Fruit fly (Drosophila melanogaster) whole organism, adult: ENCODE measurements around the gene CG10097.
A peak's percentile ranks its signal among the peaks of the same experiment; 100 is the strongest.

Source experiments
- CG11617 ChIP-seq: fragments of 200-800 bp; sonication (Bioruptor generic); optimal IDR thresholded peaks from 2 replicates; lab custom pipeline; 2017; ENCODE audit warnings: mild to moderate bottlenecking, missing biosample characterization, missing genetic modification reagents, missing genetic modification characterization
- CG12768 ChIP-seq: fragments of 200-800 bp; sonication (Bioruptor generic); optimal IDR thresholded peaks from 2 replicates; lab custom pipeline; 2017; ENCODE audit warnings: missing biosample characterization, missing genetic modification characterization, mild to moderate bottlenecking, moderate library complexity, missing genetic modification reagents
- CG14711 ChIP-seq: fragments of 200-800 bp; sonication (Bioruptor generic); optimal IDR thresholded peaks from 2 replicates; lab custom pipeline; 2018; ENCODE audit warnings: missing biosample characterization, mild to moderate bottlenecking, missing genetic modification characterization, moderate library complexity
- CG1620 ChIP-seq: fragments of 200-800 bp; sonication (Bioruptor generic); optimal IDR thresholded peaks from 2 replicates; lab custom pipeline; 2016; ENCODE audit warnings: missing biosample characterization, missing genetic modification characterization
- CG33017 ChIP-seq: fragments of 200-800 bp; sonication (Bioruptor generic); optimal IDR thresholded peaks from 2 replicates; lab custom pipeline; 2018; ENCODE audit warnings: missing biosample characterization, mild to moderate bottlenecking, missing genetic modification characterization, moderate library complexity
- CG5204 ChIP-seq: fragments of 200-800 bp; sonication (Bioruptor generic); optimal IDR thresholded peaks from 2 replicates; lab custom pipeline; 2016; ENCODE audit warnings: missing biosample characterization, missing genetic modification characterization
- CG7045 ChIP-seq: fragments of 200-800 bp; sonication (Bioruptor generic); optimal IDR thresholded peaks from 2 replicates; lab custom pipeline; 2017; ENCODE audit warnings: missing biosample characterization, mild to moderate bottlenecking, missing genetic modification characterization
- CG7101 ChIP-seq: fragments of 200-800 bp; sonication (Bioruptor generic); optimal IDR thresholded peaks from 2 replicates; lab custom pipeline; 2018; ENCODE audit warnings: missing biosample characterization, mild to moderate bottlenecking, missing genetic modification characterization, moderate library complexity
- Clk ChIP-seq: fragments of 200-800 bp; sonication (Bioruptor generic); optimal IDR thresholded peaks from 2 replicates; lab custom pipeline; 2017; ENCODE audit warnings: missing biosample characterization, missing genetic modification characterization
- Crg-1 ChIP-seq: fragments of 200-800 bp; sonication (Bioruptor generic); optimal IDR thresholded peaks from 2 replicates; lab custom pipeline; 2016; ENCODE audit warnings: missing biosample characterization, missing genetic modification characterization
- Hr96 ChIP-seq: fragments of 200-800 bp; sonication (Bioruptor generic); optimal IDR thresholded peaks from 2 replicates; lab custom pipeline; 2016; ENCODE audit warnings: missing biosample characterization, missing genetic modification characterization
- Mnt ChIP-seq: fragments of 200-800 bp; sonication (Bioruptor generic); optimal IDR thresholded peaks from 2 replicates; lab custom pipeline; 2016; ENCODE audit warnings: missing biosample characterization, mild to moderate bottlenecking, missing genetic modification characterization
- bab1 ChIP-seq: fragments of 200-800 bp; sonication (Bioruptor generic); optimal IDR thresholded peaks from 3 replicates; lab custom pipeline; 2019; ENCODE audit warnings: missing biosample characterization, mild to moderate bottlenecking, missing genetic modification characterization, moderate library complexity
- cic ChIP-seq: fragments of 200-800 bp; sonication (Bioruptor generic); optimal IDR thresholded peaks from 2 replicates; lab custom pipeline; 2017; ENCODE audit warnings: missing biosample characterization, mild to moderate bottlenecking, missing genetic modification characterization, moderate library complexity
- cnc ChIP-seq, 2 experiments: fragments of >200 bp; optimal IDR thresholded peaks; 2 replicates each; lab custom pipeline; 2017
- kay ChIP-seq: fragments of 200-800 bp; sonication (Bioruptor generic); peaks from one replicate; lab custom pipeline; 2016; ENCODE audit warnings: missing biosample characterization, missing genetic modification characterization, borderline replicate concordance
- ovo ChIP-seq: fragments of 200-800 bp; sonication (Bioruptor generic); optimal IDR thresholded peaks from 2 replicates; lab custom pipeline; 2016; ENCODE audit warnings: missing biosample characterization, missing genetic modification characterization
- pad ChIP-seq: fragments of 200-800 bp; sonication (Bioruptor generic); optimal IDR thresholded peaks from 3 replicates; lab custom pipeline; 2017; ENCODE audit warnings: missing biosample characterization, missing genetic modification characterization, mild to moderate bottlenecking, moderate library complexity, missing genetic modification reagents
- tj ChIP-seq: fragments of 200-800 bp; sonication (Bioruptor generic); optimal IDR thresholded peaks from 3 replicates; lab custom pipeline; 2017; ENCODE audit warnings: missing biosample characterization, mild to moderate bottlenecking, missing genetic modification characterization, moderate library complexity
- toe ChIP-seq: fragments of 200-800 bp; sonication (Bioruptor generic); optimal IDR thresholded peaks from 2 replicates; lab custom pipeline; 2016; ENCODE audit warnings: missing biosample characterization, missing genetic modification characterization

The CG10097 gene

dm6 chr3R:12402935-12403334, 7.2 kb upstream of the CG10097 start:
- TF ChIP-seq CG14711 (tag; lab: Kevin White, UChicago) (peak; percentile 96), CG12768 (GFP tag; lab: Kevin White, UChicago) (peak; percentile 98), CG7101 (tag; lab: Kevin White, UChicago) (peak; percentile 99), kay (peak; percentile 99), Crg-1 (GFP tag; lab: Kevin White, UChicago) (peak; percentile 85), ovo (GFP tag; lab: Kevin White, UChicago) (peak; percentile 86), CG33017 (tag; lab: Kevin White, UChicago) (peak; percentile 99), CG7045 (GFP tag; lab: Kevin White, UChicago) (peak; percentile 100), Mnt (GFP tag; lab: Kevin White, UChicago) (peak; percentile 91), CG1620 (GFP tag; lab: Kevin White, UChicago) (peak; percentile 86), CG11617 (peak; percentile 97), Hr96 (GFP tag; lab: Kevin White, UChicago) (peak; percentile 96), Clk (GFP tag; lab: Kevin White, UChicago) (peak; percentile 95), cic (peak; percentile 88), cnc (optimal IDR thresholded peaks at IDR 0.05; lab: Kevin White, UChicago) (no peak), toe (GFP tag; lab: Kevin White, UChicago) (peak; percentile 96), CG5204 (peak; percentile 96), pad (GFP tag; lab: Kevin White, UChicago) (peak; percentile 87), tj (GFP tag; lab: Kevin White, UChicago) (peak; percentile 79), bab1 (GFP tag; lab: Kevin White, UChicago) (peak; percentile 98)

- TF ChIP-seq cic (peak; percentile 30), CG1620 (GFP tag; lab: Kevin White, UChicago) (no peak), CG11617 (peak; percentile 26), CG14711 (tag; lab: Kevin White, UChicago) (peak; percentile 5), Mnt (GFP tag; lab: Kevin White, UChicago) (peak; percentile 32), Hr96 (GFP tag; lab: Kevin White, UChicago) (no peak), bab1 (GFP tag; lab: Kevin White, UChicago) (peak; percentile 10), CG7101 (tag; lab: Kevin White, UChicago) (peak; percentile 15), CG5204 (no peak), CG7045 (GFP tag; lab: Kevin White, UChicago) (peak; percentile 46), CG33017 (tag; lab: Kevin White, UChicago) (peak; percentile 6), CG12768 (GFP tag; lab: Kevin White, UChicago) (peak; percentile 44), kay (no peak), cnc (optimal IDR thresholded peaks at IDR 0.05; lab: Kevin White, UChicago) (no peak), tj (GFP tag; lab: Kevin White, UChicago) (no peak), pad (GFP tag; lab: Kevin White, UChicago) (no peak)
Measured at dm6 chr3R:12401672-12402296, 6.0 kb upstream of the CG10097 start, which contains the start of gene DNAlig3. DNAlig3 (minus strand) TSS chr3R:12401839.

dm6 chr3R:12398620-12399247, 3.0 kb upstream of the CG10097 start, which contains the start of gene Cyp9f3:
Cyp9f3 (minus strand) TSS chr3R:12398929.
- TF ChIP-seq CG11617 (no peak), cic (peak; percentile 25), pad (GFP tag; lab: Kevin White, UChicago) (peak; percentile 45)

- TF ChIP-seq cic (no peak), cnc (optimal IDR thresholded peaks at IDR 0.05; lab: Kevin White, UChicago) (no peak), CG7045 (GFP tag; lab: Kevin White, UChicago) (peak; percentile 49), Hr96 (GFP tag; lab: Kevin White, UChicago) (no peak), CG14711 (tag; lab: Kevin White, UChicago) (peak; percentile 7), CG12768 (GFP tag; lab: Kevin White, UChicago) (no peak), kay (peak; percentile 88)
Measured at dm6 chr3R:12398054-12398453, 2.3 kb upstream of the CG10097 start.

- TF ChIP-seq CG11617 = no peak
- TF ChIP-seq toe (GFP tag; lab: Kevin White, UChicago) = no peak
Measured at dm6 chr3R:12386965-12387364, 8.8 kb downstream of the CG10097 start, which contains the start of gene CG33098. CG33098 (plus strand) TSS chr3R:12387188.

dm6 chr3R:12385949-12386348, 9.8 kb downstream of the CG10097 start, which contains the start of gene Sol1:
Sol1 (plus strand) TSS chr3R:12386249.
- no peak for TF ChIP-seq CG1620 (GFP tag; lab: Kevin White, UChicago)
- TF ChIP-seq ovo (GFP tag; lab: Kevin White, UChicago) = no peak
- no peak for TF ChIP-seq Clk (GFP tag; lab: Kevin White, UChicago)
- no peak for TF ChIP-seq CG7045 (GFP tag; lab: Kevin White, UChicago)
- TF ChIP-seq pad (GFP tag; lab: Kevin White, UChicago) = no peak
- TF ChIP-seq Crg-1 (GFP tag; lab: Kevin White, UChicago) = no peak
- no peak for TF ChIP-seq cnc (optimal IDR thresholded peaks at IDR 0.05; lab: Kevin White, UChicago)
- TF ChIP-seq CG33017 (tag; lab: Kevin White, UChicago) = no peak
- no peak for TF ChIP-seq Hr96 (GFP tag; lab: Kevin White, UChicago)
- no peak for TF ChIP-seq tj (GFP tag; lab: Kevin White, UChicago)
